Fruit fly (Drosophila melanogaster): ENCODE data around the gene spri.

dm6 chrX:10533517-10534284 lies 51.5 kb downstream of the spri start:
- TF ChIP-seq achi (GFP tag; optimal IDR thresholded peaks at IDR 0.05): no peak
- TF ChIP-seq salr (GFP tag; optimal IDR thresholded peaks at IDR 0.05): no peak
- no peak for TF ChIP-seq CG11762 (GFP tag; optimal IDR thresholded peaks at IDR 0.05; ENCODE audit: insufficient read depth)
- TF ChIP-seq Smox (GFP tag; optimal IDR thresholded peaks at IDR 0.05): no peak
- no peak for TF ChIP-seq cyc (GFP tag; optimal IDR thresholded peaks at IDR 0.05)
- TF ChIP-seq Sox14 (GFP tag; optimal IDR thresholded peaks at IDR 0.05): no peak
- TF ChIP-seq acj6 (GFP tag; optimal IDR thresholded peaks at IDR 0.05): no peak
- no peak for TF ChIP-seq Sox15 (GFP tag; optimal IDR thresholded peaks at IDR 0.05)
- TF ChIP-seq CG16779 (tag; optimal IDR thresholded peaks at IDR 0.05): no peak
- TF ChIP-seq CG34406 (GFP tag; optimal IDR thresholded peaks at IDR 0.05): no peak
- TF ChIP-seq Ets21C (GFP tag; optimal IDR thresholded peaks at IDR 0.05): no peak

Data from whole organism, prepupa.